Fruit fly (Drosophila melanogaster) whole organism, embryonic: ENCODE data around the gene ND-18.
A peak's percentile ranks its signal among the peaks of the same experiment; 100 is the strongest.

ENCODE experiments used
- CG10959 ChIP-seq: fragments of 200-800 bp; sonication (Bioruptor generic); IDR thresholded peaks from 2 replicates; pipeline ENCODE4 v1.3.6; 2022; ENCODE audit warnings: missing biosample characterization, missing genetic modification characterization
- CG12299 ChIP-seq: fragments of 200-800 bp; sonication (Bioruptor generic); optimal IDR thresholded peaks from 2 replicates; lab custom pipeline; 2018; ENCODE audit warnings: missing biosample characterization, mild to moderate bottlenecking, missing genetic modification characterization
- CG2202 ChIP-seq: fragments of 200-800 bp; sonication (Bioruptor generic); optimal IDR thresholded peaks from 2 replicates; lab custom pipeline; 2018; ENCODE audit warnings: missing biosample characterization, mild to moderate bottlenecking, missing genetic modification characterization
- CG3407 ChIP-seq: fragments of 200-800 bp; sonication (Bioruptor generic); optimal IDR thresholded peaks from 2 replicates; lab custom pipeline; 2018; ENCODE audit warnings: missing biosample characterization, mild to moderate bottlenecking, missing genetic modification characterization
- CG8944 ChIP-seq: fragments of 200-800 bp; sonication (Bioruptor generic); optimal IDR thresholded peaks from 3 replicates; lab custom pipeline; 2016; ENCODE audit warnings: missing biosample characterization, missing genetic modification characterization
- MESR4 ChIP-seq: fragments of 200-800 bp; sonication (Bioruptor generic); optimal IDR thresholded peaks from 2 replicates; lab custom pipeline; 2018; ENCODE audit warnings: missing biosample characterization, mild to moderate bottlenecking, missing genetic modification characterization, moderate library complexity
- Nf-YB ChIP-seq: fragments of 200-800 bp; sonication (Bioruptor generic); optimal IDR thresholded peaks from 3 replicates; lab custom pipeline; 2019; ENCODE audit warnings: missing biosample characterization, mild to moderate bottlenecking, missing genetic modification characterization, moderate library complexity
- Nf-YC ChIP-seq: fragments of 200-800 bp; optimal IDR thresholded peaks from 3 replicates; lab custom pipeline; 2019; ENCODE audit warnings: missing biosample characterization, mild to moderate bottlenecking, missing genetic modification characterization, moderate library complexity
- cg ChIP-seq: fragments of 200-800 bp; sonication (Bioruptor generic); optimal IDR thresholded peaks from 3 replicates; lab custom pipeline; 2019; ENCODE audit warnings: missing biosample characterization, mild to moderate bottlenecking, missing genetic modification characterization, moderate library complexity
- crp ChIP-seq, 2 experiments: fragments of 200-800 bp; sonication (Bioruptor generic); optimal IDR thresholded peaks; 2 replicates in 1 of 2; 3 replicates in 1 of 2; lab custom pipeline; 2017; ENCODE audit warnings: missing biosample characterization in 2 of 2, missing genetic modification characterization in 2 of 2, mild to moderate bottlenecking in 1 of 2, moderate library complexity in 1 of 2
- gce ChIP-seq: fragments of 200-800 bp; sonication (Bioruptor generic); IDR thresholded peaks from 3 replicates; pipeline ENCODE4 v1.3.6; 2022; ENCODE audit warnings: missing biosample characterization, missing genetic modification characterization
- ham ChIP-seq: fragments of 200-800 bp; sonication (Bioruptor generic); IDR thresholded peaks from 2 replicates; pipeline ENCODE4 v1.3.6; 2022; ENCODE audit warnings: missing biosample characterization, missing genetic modification characterization
- pho ChIP-seq: fragments of 200-800 bp; sonication (Bioruptor generic); optimal IDR thresholded peaks from 2 replicates; lab custom pipeline; 2016; ENCODE audit warnings: missing biosample characterization, missing genetic modification characterization
- seq ChIP-seq: fragments of 200-800 bp; sonication (Bioruptor generic); IDR thresholded peaks from 2 replicates; pipeline ENCODE4 v1.3.6; 2022; ENCODE audit warnings: missing biosample characterization, missing genetic modification characterization

Gene ND-18

DNA sequence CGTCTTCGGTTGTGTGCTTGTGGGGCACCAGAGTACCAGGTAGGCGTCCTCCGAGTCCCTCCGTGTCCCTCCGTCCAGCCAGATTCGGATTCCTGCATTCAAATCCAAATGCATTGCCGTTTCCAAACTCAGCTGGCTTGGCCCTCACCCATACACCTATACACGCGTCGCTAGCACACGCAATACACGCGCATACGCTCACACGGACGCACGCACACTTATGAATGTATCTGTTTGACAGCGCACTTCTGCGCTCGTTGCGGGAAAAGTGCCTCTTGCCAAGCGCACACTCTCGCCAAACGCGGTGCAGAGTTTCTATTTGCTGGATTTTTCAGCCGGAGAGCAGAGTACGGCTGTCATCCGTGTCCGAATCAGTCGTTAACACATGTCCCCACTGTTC lies 30.4 kb downstream of the ND-18 start (continued):
- TF ChIP-seq MESR4 (GFP tag; lab: Kevin White, UChicago) (peak; percentile 42), gce (GFP tag; lab: Robert Waterston, UW) (no peak)

- TF ChIP-seq ham (no peak), CG2202 (no peak), crp (GFP tag; optimal IDR thresholded peaks at IDR 0.05; lab: Kevin White, UChicago) (no peak), CG12299 (tag; lab: Kevin White, UChicago) (no peak), CG10959 (GFP tag; lab: Robert Waterston, UW) (no peak), CG8944 (GFP tag; lab: Kevin White, UChicago) (no peak)
Measured at dm6 chrX:19531642-19532041, 39.4 kb downstream of the ND-18 start, which contains the start of gene CG12231. CG12231 (minus strand) TSS chrX:19531742.

DNA sequence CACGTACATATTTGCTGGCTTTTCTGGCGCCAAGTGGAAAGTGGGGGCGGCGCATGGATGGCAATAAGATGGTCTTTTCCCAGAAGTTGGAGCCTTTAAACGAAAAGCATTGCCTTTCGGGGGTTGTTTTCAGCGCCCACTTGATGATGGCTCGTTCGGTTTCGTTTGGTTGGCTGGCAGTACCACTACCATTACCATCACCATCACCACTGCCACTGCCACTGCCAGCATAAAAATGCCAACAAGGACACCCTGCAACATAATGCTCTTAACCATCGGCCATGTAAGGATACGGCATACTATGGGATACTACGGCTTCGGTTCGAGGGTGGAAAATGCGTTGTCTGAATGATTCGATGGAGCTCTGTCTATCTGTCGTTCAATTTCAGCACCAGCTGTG lies 43.2 kb downstream of the ND-18 start:
- no peak for TF ChIP-seq pho (GFP tag; lab: Kevin White, UChicago)
- TF ChIP-seq seq, result peak; percentile 9; the same call in 1 of the 2 replicates
- no peak for TF ChIP-seq CG3407 (GFP tag; lab: Kevin White, UChicago)
- TF ChIP-seq Nf-YC, result peak; percentile 88
- TF ChIP-seq Nf-YB (GFP tag; lab: Kevin White, UChicago), result peak; percentile 88
- TF ChIP-seq cg (GFP tag; lab: Kevin White, UChicago), result peak; percentile 26
